Fruit fly (Drosophila melanogaster) whole organism, wandering third instar larva: ENCODE data around the gene CG31415.

Experiments used
- Dfd ChIP-seq: fragments of >200 bp; optimal IDR thresholded peaks from 2 replicates; lab custom pipeline; 2017; ENCODE audit warnings: missing biosample characterization, missing genetic modification characterization
- Hnf4 ChIP-seq: fragments of 200-800 bp; sonication (Bioruptor generic); optimal IDR thresholded peaks from 2 replicates; lab custom pipeline; 2016; ENCODE audit warnings: missing biosample characterization, mild to moderate bottlenecking, missing genetic modification characterization
- Hr78 ChIP-seq: fragments of >200 bp; optimal IDR thresholded peaks from 2 replicates; lab custom pipeline; 2017; ENCODE audit warnings: missing biosample characterization, missing genetic modification characterization
- Jra ChIP-seq: sonication (Bioruptor generic); optimal IDR thresholded peaks from 2 replicates; lab custom pipeline; 2016; ENCODE audit warnings: missing biosample characterization, missing genetic modification characterization
- Mio ChIP-seq: sonication (Bioruptor generic); optimal IDR thresholded peaks from 2 replicates; lab custom pipeline; 2016; ENCODE audit warnings: missing biosample characterization, missing genetic modification characterization
- dmrt93B ChIP-seq: fragments of 200-800 bp; sonication (Bioruptor generic); optimal IDR thresholded peaks from 2 replicates; lab custom pipeline; 2018; ENCODE audit warnings: missing biosample characterization, mild to moderate bottlenecking, missing genetic modification characterization
- ey ChIP-seq: fragments of 200-800 bp; sonication (Bioruptor generic); optimal IDR thresholded peaks from 2 replicates; lab custom pipeline; 2016; ENCODE audit warnings: missing biosample characterization, missing genetic modification characterization
- fru ChIP-seq: fragments of 200-800 bp; sonication (Bioruptor generic); optimal IDR thresholded peaks from 3 replicates; lab custom pipeline; 2016; ENCODE audit warnings: missing biosample characterization, mild to moderate bottlenecking, missing genetic modification characterization
- rgr ChIP-seq: fragments of 200-800 bp; sonication (Bioruptor generic); optimal IDR thresholded peaks from 3 replicates; lab custom pipeline; 2016; ENCODE audit warnings: missing biosample characterization, mild to moderate bottlenecking, missing genetic modification characterization
- sage ChIP-seq: fragments of 200-800 bp; sonication (Bioruptor generic); optimal IDR thresholded peaks from 2 replicates; lab custom pipeline; 2016; ENCODE audit warnings: missing biosample characterization, mild to moderate bottlenecking, missing genetic modification characterization
- usp ChIP-seq: fragments of >200 bp; optimal IDR thresholded peaks from 2 replicates; lab custom pipeline; 2017; ENCODE audit warnings: missing biosample characterization, missing genetic modification characterization

dm6 chr3R:9735151-9735550, 8.2 kb upstream of the CG31415 start:
- no peak for TF ChIP-seq Dfd (GFP tag; lab: Kevin White, UChicago)
- no peak for TF ChIP-seq Mio
- no peak for TF ChIP-seq Jra (GFP tag; lab: Kevin White, UChicago)
- no peak for TF ChIP-seq usp (GFP tag; lab: Kevin White, UChicago)
- TF ChIP-seq fru (GFP tag; lab: Kevin White, UChicago), result no peak
- no peak for TF ChIP-seq sage (GFP tag; lab: Kevin White, UChicago)
- no peak for TF ChIP-seq dmrt93B (GFP tag; lab: Kevin White, UChicago)
- no peak for TF ChIP-seq ey (GFP tag; lab: Kevin White, UChicago)
- TF ChIP-seq Hr78 (GFP tag; lab: Kevin White, UChicago), result no peak
- TF ChIP-seq rgr, result no peak
- TF ChIP-seq Hnf4, result no peak
